Worm (Caenorhabditis elegans) whole organism, L1 larva: ENCODE results near the gene tbck-1.

Experiments used
- alr-1 ChIP-seq: fragments of 200-800 bp; sonication (Bioruptor generic); optimal IDR thresholded peaks from 2 replicates; lab custom pipeline; 2018; ENCODE audit warnings: borderline replicate concordance, mild to moderate bottlenecking, missing genetic modification characterization, missing compliant biosample characterization
- ceh-82 ChIP-seq, 3 experiments: fragments of 150-350 bp in 1 of 3; sonication (generic microtip) in 2 of 3; optimal IDR thresholded peaks; 2 replicates each; lab custom pipeline; 2014 to 2017; ENCODE audit warnings: missing biosample characterization in 3 of 3, missing genetic modification characterization in 3 of 3
- lin-39 ChIP-seq: fragments of 150-350 bp; optimal IDR thresholded peaks from 2 replicates; lab custom pipeline; 2014; ENCODE audit warnings: missing biosample characterization, missing genetic modification reagents, missing genetic modification characterization
- lsy-2 ChIP-seq, 2 experiments: fragments of 150-350 bp; optimal IDR thresholded peaks; 2 replicates each; lab custom pipeline; 2014; ENCODE audit warnings: missing biosample characterization in 2 of 2, missing genetic modification characterization in 2 of 2
- mdl-1 ChIP-seq, 2 experiments: fragments of 150-350 bp; optimal IDR thresholded peaks; 2 replicates each; lab custom pipeline; 2014 to 2017; ENCODE audit warnings: missing biosample characterization in 2 of 2, missing genetic modification characterization in 2 of 2, inconsistent platforms in 1 of 2
- nhr-12 ChIP-seq: sonication (generic microtip); optimal IDR thresholded peaks from 2 replicates; lab custom pipeline; 2017; ENCODE audit warnings: missing biosample characterization, missing genetic modification characterization
- nhr-237 ChIP-seq: fragments of 150-350 bp; optimal IDR thresholded peaks from 2 replicates; lab custom pipeline; 2014; ENCODE audit warnings: missing biosample characterization, missing genetic modification characterization
- nhr-76 ChIP-seq: sonication (generic microtip); optimal IDR thresholded peaks from 2 replicates; lab custom pipeline; 2017; ENCODE audit warnings: missing biosample characterization, missing genetic modification characterization
- rnt-1 ChIP-seq: sonication (generic microtip); optimal IDR thresholded peaks from 2 replicates; lab custom pipeline; 2016; ENCODE audit warnings: mild to moderate bottlenecking, missing genetic modification characterization, moderate library complexity, missing compliant biosample characterization
- snpc-4 ChIP-seq: fragments of 150-350 bp; optimal IDR thresholded peaks from 2 replicates; lab custom pipeline; 2014; ENCODE audit warnings: missing biosample characterization, missing genetic modification characterization
- unc-130 ChIP-seq: fragments of 150-350 bp; optimal IDR thresholded peaks from 2 replicates; lab custom pipeline; 2017; ENCODE audit warnings: missing biosample characterization, missing genetic modification characterization, inconsistent platforms
- zag-1 ChIP-seq: fragments of 150-350 bp; optimal IDR thresholded peaks from 2 replicates; lab custom pipeline; 2014; ENCODE audit warnings: missing biosample characterization, missing genetic modification characterization
- zip-4 ChIP-seq: fragments of 200-800 bp; sonication (Bioruptor generic); optimal IDR thresholded peaks from 2 replicates; lab custom pipeline; 2018; ENCODE audit warnings: mild to moderate bottlenecking, missing genetic modification characterization, moderate library complexity, missing compliant biosample characterization
- ztf-11 ChIP-seq, 2 experiments: sonication (generic microtip); optimal IDR thresholded peaks; 2 replicates each; lab custom pipeline; 2016 to 2017; ENCODE audit warnings: missing genetic modification characterization in 2 of 2, missing biosample characterization in 1 of 2, missing compliant biosample characterization in 1 of 2

- TF ChIP-seq rnt-1 (tag; lab: Kevin White, UChicago) (no peak), nhr-237 (tag; lab: Kevin White, UChicago) (no peak), mdl-1 (tag; optimal IDR thresholded peaks at IDR 0.05; lab: Kevin White, UChicago) (no peak), lsy-2 (tag; optimal IDR thresholded peaks at IDR 0.05; lab: Kevin White, UChicago) (no peak), unc-130 (no peak), zag-1 (tag; lab: Kevin White, UChicago) (no peak), zip-4 (no peak), snpc-4 (no peak), alr-1 (tag; lab: Kevin White, UChicago) (no peak), nhr-12 (tag; lab: Kevin White, UChicago) (no peak), ceh-82 (tag; optimal IDR thresholded peaks at IDR 0.05; lab: Kevin White, UChicago) (no peak), ztf-11 (tag; optimal IDR thresholded peaks at IDR 0.05; lab: Kevin White, UChicago) (no peak), lin-39 (no peak), nhr-76 (tag; lab: Kevin White, UChicago) (no peak)
Measured at ce11 chrII:4870691-4871090, 42.3 kb downstream of the tbck-1 start, which contains the start of gene col-20.
